Worm (Caenorhabditis elegans) whole organism, L4 larva: ENCODE measurements around the gene T16H12.9.

ENCODE experiments used
- D1046.2 ChIP-seq: fragments of 200-800 bp; sonication (Bioruptor generic); IDR thresholded peaks from 2 replicates; pipeline ENCODE4 v1.3.6; 2022; ENCODE audit warnings: missing genetic modification characterization, missing compliant biosample characterization
- F10B5.3 ChIP-seq: sonication (generic microtip); optimal IDR thresholded peaks from 2 replicates; lab custom pipeline; 2016; ENCODE audit warnings: mild to moderate bottlenecking, missing genetic modification characterization, missing compliant biosample characterization
- F44E2.7 ChIP-seq: fragments of 200-800 bp; sonication (Bioruptor generic); IDR thresholded peaks from 2 replicates; pipeline ENCODE4 v2.1.2; 2022; ENCODE audit warnings: missing genetic modification characterization, missing compliant biosample characterization
- R02D3.7 ChIP-seq: fragments of 150-350 bp; sonication (generic microtip); optimal IDR thresholded peaks from 3 replicates; lab custom pipeline; 2014; ENCODE audit warnings: missing biosample characterization, missing genetic modification characterization
- T20F7.1 ChIP-seq: fragments of 200-800 bp; sonication (Bioruptor generic); optimal IDR thresholded peaks from 2 replicates; lab custom pipeline; 2018; ENCODE audit warnings: mild to moderate bottlenecking, missing genetic modification characterization, missing compliant biosample characterization
- T26A8.4 ChIP-seq: fragments of 200-800 bp; sonication (Bioruptor generic); IDR thresholded peaks from 2 replicates; pipeline ENCODE4 v1.3.6; 2022; ENCODE audit warnings: missing genetic modification characterization, missing compliant biosample characterization
- Y105C5A.15 ChIP-seq: fragments of 200-800 bp; sonication (Bioruptor generic); IDR thresholded peaks from 2 replicates; pipeline ENCODE4 v1.3.6; 2022; ENCODE audit warnings: missing genetic modification characterization, missing compliant biosample characterization
- Y48G9A.11 ChIP-seq: fragments of 200-800 bp; sonication (Bioruptor generic); IDR thresholded peaks from 2 replicates; pipeline ENCODE4 v1.3.6; 2022; ENCODE audit warnings: missing genetic modification reagents, missing genetic modification characterization, missing compliant biosample characterization
- Y5F2A.4 ChIP-seq: fragments of 200-800 bp; sonication (Bioruptor generic); optimal IDR thresholded peaks from 2 replicates; lab custom pipeline; 2018; ENCODE audit warnings: mild to moderate bottlenecking, missing genetic modification characterization, missing compliant biosample characterization
- arid-1 ChIP-seq: fragments of 200-800 bp; sonication (Bioruptor generic); conservative IDR thresholded peaks from 2 replicates; pipeline ENCODE4 v1.3.6; 2022; ENCODE audit warnings: missing genetic modification reagents, missing genetic modification characterization, missing compliant biosample characterization
- attf-4 ChIP-seq: sonication (generic microtip); optimal IDR thresholded peaks from 3 replicates; lab custom pipeline; 2017; ENCODE audit warnings: missing biosample characterization, missing genetic modification characterization
- ceh-20 ChIP-seq: fragments of 200-800 bp; sonication (Bioruptor generic); IDR thresholded peaks from 2 replicates; pipeline ENCODE4 v1.3.6; 2022; ENCODE audit warnings: missing genetic modification reagents, missing genetic modification characterization, missing compliant biosample characterization
- ceh-44 ChIP-seq: fragments of 200-800 bp; sonication (Bioruptor generic); IDR thresholded peaks from 2 replicates; pipeline ENCODE4 v1.3.6; 2022; ENCODE audit warnings: missing genetic modification reagents, missing genetic modification characterization, missing compliant biosample characterization
- ces-1 ChIP-seq: fragments of 150-350 bp; sonication (generic microtip); optimal IDR thresholded peaks from 4 replicates; lab custom pipeline; 2014; ENCODE audit warnings: missing biosample characterization, missing genetic modification reagents, missing genetic modification characterization
- ctbp-1 ChIP-seq: fragments of 200-800 bp; sonication (Bioruptor generic); IDR thresholded peaks from 2 replicates; pipeline ENCODE4 v1.3.6; 2022; ENCODE audit warnings: missing genetic modification reagents, missing genetic modification characterization, missing compliant biosample characterization
- daf-12 ChIP-seq: fragments of 150-350 bp; optimal IDR thresholded peaks from 2 replicates; lab custom pipeline; 2014; ENCODE audit warnings: missing biosample characterization, missing genetic modification reagents, missing genetic modification characterization
- daf-16 ChIP-seq, 3 experiments: sonication (generic microtip); optimal IDR thresholded peaks; 2 replicates each; lab custom pipeline; 2016 to 2017; ENCODE audit warnings: missing genetic modification characterization in 3 of 3, missing genetic modification reagents in 3 of 3, mild to moderate bottlenecking in 2 of 3, missing compliant biosample characterization in 2 of 3, missing biosample characterization in 1 of 3, moderate library complexity in 1 of 3
- daf-19 ChIP-seq: fragments of 200-800 bp; sonication (Bioruptor generic); conservative IDR thresholded peaks from 2 replicates; pipeline ENCODE4 v1.3.6; 2022; ENCODE audit warnings: missing genetic modification characterization, missing compliant biosample characterization
- daf-8 ChIP-seq: fragments of 200-800 bp; sonication (Bioruptor generic); IDR thresholded peaks from 2 replicates; pipeline ENCODE4 v1.3.6; 2022; ENCODE audit warnings: missing genetic modification characterization, missing compliant biosample characterization
- dmd-6 ChIP-seq: fragments of 200-800 bp; sonication (Bioruptor generic); IDR thresholded peaks from 2 replicates; pipeline ENCODE4 v1.3.6; 2022; ENCODE audit warnings: missing genetic modification reagents, missing genetic modification characterization, missing compliant biosample characterization
- dmd-8 ChIP-seq: fragments of 200-800 bp; sonication (Bioruptor generic); IDR thresholded peaks from 2 replicates; pipeline ENCODE4 v1.3.6; 2022; ENCODE audit warnings: missing genetic modification characterization, missing compliant biosample characterization
- dmd-9 ChIP-seq: fragments of 200-800 bp; sonication (Bioruptor generic); IDR thresholded peaks from 2 replicates; pipeline ENCODE4 v1.3.6; 2022; ENCODE audit warnings: missing genetic modification reagents, missing genetic modification characterization, missing compliant biosample characterization
- dpl-1 ChIP-seq: fragments of 150-350 bp; optimal IDR thresholded peaks from 2 replicates; lab custom pipeline; 2014; ENCODE audit warnings: missing biosample characterization, missing genetic modification reagents, missing genetic modification characterization
- dve-1 ChIP-seq: sonication (generic microtip); optimal IDR thresholded peaks from 2 replicates; lab custom pipeline; 2017; ENCODE audit warnings: antibody characterized with exemption, mild to moderate bottlenecking, missing genetic modification characterization, missing compliant biosample characterization; ENCODE audit not compliant: insufficient read depth
- egl-43 ChIP-seq: fragments of 200-800 bp; sonication (Bioruptor generic); IDR thresholded peaks from 2 replicates; pipeline ENCODE4 v1.3.6; 2022; ENCODE audit warnings: missing genetic modification reagents, missing genetic modification characterization, missing compliant biosample characterization
- hif-1 ChIP-seq, 2 experiments: sonication (generic microtip); optimal IDR thresholded peaks; 2 replicates each; lab custom pipeline; 2016 to 2017; ENCODE audit warnings: missing compliant biosample characterization in 2 of 2, missing genetic modification characterization in 2 of 2, missing genetic modification reagents in 2 of 2, missing genotype in 2 of 2, mild to moderate bottlenecking in 1 of 2
- hlh-11 ChIP-seq: fragments of 200-800 bp; sonication (Bioruptor generic); optimal IDR thresholded peaks from 2 replicates; lab custom pipeline; 2018; ENCODE audit warnings: mild to moderate bottlenecking, missing genetic modification characterization, missing compliant biosample characterization
- hmg-1.1 ChIP-seq: fragments of 200-800 bp; sonication (Bioruptor generic); IDR thresholded peaks from 2 replicates; pipeline ENCODE4 v1.3.6; 2022; ENCODE audit warnings: missing genetic modification reagents, missing genetic modification characterization, missing compliant biosample characterization
- lin-13 ChIP-seq: fragments of 150-350 bp; optimal IDR thresholded peaks from 2 replicates; lab custom pipeline; 2014; ENCODE audit warnings: missing biosample characterization, missing genetic modification reagents, missing genetic modification characterization
- lin-38 ChIP-seq: fragments of 200-800 bp; sonication (Bioruptor generic); IDR thresholded peaks from 2 replicates; pipeline ENCODE4 v1.3.6; 2022; ENCODE audit warnings: missing genetic modification reagents, missing genetic modification characterization, missing compliant biosample characterization
- lsy-2 ChIP-seq, 2 experiments: fragments of 150-350 bp in 1 of 2; sonication (generic microtip) in 1 of 2; optimal IDR thresholded peaks; 2 replicates each; lab custom pipeline; 2014 to 2017; ENCODE audit warnings: missing biosample characterization in 2 of 2, missing genetic modification characterization in 2 of 2
- madf-9 ChIP-seq: fragments of 200-800 bp; sonication (Bioruptor generic); conservative IDR thresholded peaks from 2 replicates; pipeline ENCODE4 v1.3.6; 2022; ENCODE audit warnings: missing genetic modification reagents, missing genetic modification characterization, missing compliant biosample characterization
- mdt-29 ChIP-seq: fragments of 200-800 bp; sonication (Bioruptor generic); IDR thresholded peaks from 2 replicates; pipeline ENCODE4 v1.3.6; 2022; ENCODE audit warnings: missing genetic modification reagents, missing genetic modification characterization, missing compliant biosample characterization
- mep-1 ChIP-seq: fragments of 150-350 bp; sonication (generic microtip); optimal IDR thresholded peaks from 3 replicates; lab custom pipeline; 2014; ENCODE audit warnings: missing biosample characterization, missing genetic modification characterization
- mes-2 ChIP-seq: sonication (generic microtip); optimal IDR thresholded peaks from 2 replicates; lab custom pipeline; 2016; ENCODE audit warnings: missing genotype, mild to moderate bottlenecking, missing genetic modification characterization, missing compliant biosample characterization; ENCODE audit not compliant: poor library complexity, severe bottlenecking
- mxl-3 ChIP-seq: fragments of 200-800 bp; sonication (Bioruptor generic); optimal IDR thresholded peaks from 2 replicates; lab custom pipeline; 2018; ENCODE audit warnings: mild to moderate bottlenecking, missing genetic modification characterization, missing compliant biosample characterization
- nhr-237 ChIP-seq: sonication (generic microtip); optimal IDR thresholded peaks from 2 replicates; lab custom pipeline; 2017; ENCODE audit warnings: missing biosample characterization, missing genetic modification characterization
- nhr-42 ChIP-seq: fragments of 200-800 bp; sonication (Bioruptor generic); IDR thresholded peaks from 2 replicates; pipeline ENCODE4 v1.3.6; 2022; ENCODE audit warnings: missing genetic modification characterization, missing compliant biosample characterization
- nhr-48 ChIP-seq: sonication (generic microtip); optimal IDR thresholded peaks from 2 replicates; lab custom pipeline; 2016; ENCODE audit warnings: mild to moderate bottlenecking, missing genetic modification characterization, missing compliant biosample characterization
- rbr-2 ChIP-seq: sonication (generic microtip); optimal IDR thresholded peaks from 2 replicates; lab custom pipeline; 2016; ENCODE audit warnings: missing genotype, missing genetic modification characterization, missing compliant biosample characterization
- snpc-1.2 ChIP-seq: fragments of 200-800 bp; sonication (Bioruptor generic); IDR thresholded peaks from 2 replicates; pipeline ENCODE4 v1.3.6; 2022; ENCODE audit warnings: missing genetic modification reagents, missing genetic modification characterization, missing compliant biosample characterization
- tra-1 ChIP-seq: fragments of 200-800 bp; sonication (Bioruptor generic); IDR thresholded peaks from 2 replicates; pipeline ENCODE4 v1.3.6; 2022; ENCODE audit warnings: missing genetic modification reagents, missing genetic modification characterization, missing compliant biosample characterization
- unc-130 ChIP-seq: sonication (generic microtip); optimal IDR thresholded peaks from 2 replicates; lab custom pipeline; 2016; ENCODE audit warnings: missing genetic modification reagents, missing genetic modification characterization, missing compliant biosample characterization
- vab-7 ChIP-seq: fragments of 200-800 bp; sonication (Bioruptor generic); IDR thresholded peaks from 2 replicates; pipeline ENCODE4 v1.3.6; 2022; ENCODE audit warnings: missing genetic modification reagents, missing genetic modification characterization, missing compliant biosample characterization
- zip-2 ChIP-seq: fragments of 150-350 bp; optimal IDR thresholded peaks from 2 replicates; lab custom pipeline; 2014; ENCODE audit warnings: missing biosample characterization, missing genetic modification characterization

The T16H12.9 gene

DNA sequence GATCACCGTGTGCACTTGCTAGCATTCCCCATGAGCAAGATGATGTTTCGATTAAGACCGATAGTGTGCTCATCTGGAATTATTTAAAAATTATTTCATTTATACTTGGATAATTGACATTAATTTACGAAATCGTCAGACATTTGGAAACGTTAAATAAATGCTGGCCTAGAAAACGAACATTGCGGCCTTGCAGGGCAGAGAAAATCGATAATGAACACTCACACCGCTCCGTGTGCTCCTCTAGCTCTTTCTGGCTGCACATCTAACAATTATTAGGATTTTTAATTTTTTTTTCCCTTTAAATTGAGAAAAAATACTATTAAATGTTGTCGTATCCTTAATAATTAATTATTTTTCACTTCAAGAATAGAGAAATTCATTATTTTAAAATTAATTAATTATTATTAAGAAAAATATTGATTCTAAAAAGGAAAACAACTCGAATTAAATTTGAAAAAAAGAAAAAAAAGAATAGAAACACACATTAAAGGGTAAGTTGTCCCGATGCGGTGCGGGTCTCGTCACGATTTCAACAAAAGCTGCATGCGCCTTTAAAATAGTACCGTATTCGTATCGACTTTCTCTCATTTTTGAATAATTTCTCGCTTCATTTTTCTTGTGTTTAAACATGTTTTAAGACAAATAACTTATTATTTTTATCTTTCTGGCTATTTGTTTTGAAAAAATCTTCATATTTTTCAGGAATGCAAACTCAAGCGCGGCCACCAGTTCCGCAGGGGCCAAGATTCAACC lies 11.2 kb downstream of the T16H12.9 start, which contains the start of the genes gtf-2H3 and ham-3 (continued):
- TF ChIP-seq Y5F2A.4 (GFP tag; lab: Kevin White, UChicago) (no peak), F44E2.7 (GFP tag; lab: Robert Waterston, UW) (no peak), nhr-48 (no peak), T26A8.4 (GFP tag; lab: Robert Waterston, UW) (no peak), dmd-8 (no peak)

- TF ChIP-seq dpl-1 (peak; percentile 20), daf-16 (GFP tag; optimal IDR thresholded peaks at IDR 0.05; lab: Kevin White, UChicago) (no peak), daf-16 (tag; optimal IDR thresholded peaks at IDR 0.05; lab: Kevin White, UChicago) (no peak), madf-9 (GFP tag; lab: Robert Waterston, UW) (0 out of 2 replicates have a peak, but pooled peaks have one; percentile 52), daf-8 (no peak), tra-1 (GFP tag; lab: Robert Waterston, UW) (0 out of 2 replicates have a peak, but pooled peaks have one; percentile 21), lsy-2 (tag; optimal IDR thresholded peaks at IDR 0.05; lab: Kevin White, UChicago) (peak in 1 of 2 experiments; percentile 62), snpc-1.2 (GFP tag; lab: Robert Waterston, UW) (no peak), dve-1 (tag; lab: Kevin White, UChicago) (no peak), Y105C5A.15 (GFP tag; lab: Robert Waterston, UW) (no peak), mxl-3 (no peak), F10B5.3 (tag; lab: Kevin White, UChicago) (no peak), vab-7 (GFP tag; lab: Robert Waterston, UW) (peak; percentile 87), mes-2 (tag; lab: Kevin White, UChicago) (peak; percentile 94), lin-13 (peak; percentile 22), dmd-9 (GFP tag; lab: Robert Waterston, UW) (peak; percentile 72), rbr-2 (tag; lab: Kevin White, UChicago) (peak; percentile 65), R02D3.7 (tag; lab: Kevin White, UChicago) (peak; percentile 40), ceh-20 (GFP tag; lab: Robert Waterston, UW) (peak; percentile 55), mdt-29 (GFP tag; lab: Robert Waterston, UW) (0 out of 2 replicates have a peak, but pooled peaks have one; percentile 39), ceh-44 (GFP tag; lab: Robert Waterston, UW) (0 out of 2 replicates have a peak, but pooled peaks have one; percentile 23), dmd-6 (GFP tag; lab: Robert Waterston, UW) (peak; percentile 40; the same call in 1 of the 2 replicates), T20F7.1 (peak; percentile 24), hlh-11 (tag; lab: Kevin White, UChicago) (peak; percentile 16), daf-19 (no peak), mep-1 (tag; lab: Kevin White, UChicago) (peak; percentile 39), nhr-42 (GFP tag; lab: Robert Waterston, UW) (0 out of 2 replicates have a peak, but pooled peaks have one; percentile 37), Y48G9A.11 (GFP tag; lab: Robert Waterston, UW) (peak; percentile 64), attf-4 (no peak), hmg-1.1 (GFP tag; lab: Robert Waterston, UW) (peak; percentile 62; the same call in 1 of the 2 replicates), unc-130 (peak; percentile 57), Y5F2A.4 (GFP tag; lab: Kevin White, UChicago) (no peak), daf-12 (tag; lab: Kevin White, UChicago) (no peak), ctbp-1 (GFP tag; lab: Robert Waterston, UW) (peak; percentile 53), ces-1 (GFP tag; lab: Kevin White, UChicago) (no peak), D1046.2 (GFP tag; lab: Robert Waterston, UW) (peak; percentile 21; the same call in 1 of the 2 replicates), lin-38 (GFP tag; lab: Robert Waterston, UW) (peak; percentile 95), arid-1 (no peak), hif-1 (tag; optimal IDR thresholded peaks at IDR 0.05; lab: Kevin White, UChicago) (peak in 1 of 2 experiments; percentile 20), nhr-237 (tag; lab: Kevin White, UChicago) (no peak), zip-2 (tag; lab: Kevin White, UChicago) (no peak), egl-43 (peak; percentile 37; the same call in 1 of the 2 replicates)
Measured at ce11 chrIII:10123586-10124233, 14.6 kb downstream of the T16H12.9 start, which contains the start of gene ttll-4. ttll-4 (plus strand) TSS chrIII:10124183.
